Worm (Caenorhabditis elegans) whole organism, mixed stage, embryonic: ENCODE measurements around the gene rilp-1.

Experiments used
- elt-1 ChIP-seq: sonication (generic microtip); optimal IDR thresholded peaks from 2 replicates; lab custom pipeline; 2017; ENCODE audit warnings: missing genetic modification characterization, mild to moderate bottlenecking, missing compliant biosample characterization, antibody characterized with exemption, moderate library complexity, borderline replicate concordance; ENCODE audit not compliant: insufficient read depth
- elt-3 ChIP-seq: fragments of 150-350 bp; optimal IDR thresholded peaks from 2 replicates; lab custom pipeline; 2014; ENCODE audit warnings: missing biosample characterization, missing genetic modification characterization
- lsy-2 ChIP-seq: fragments of 150-350 bp; optimal IDR thresholded peaks from 2 replicates; lab custom pipeline; 2014; ENCODE audit warnings: missing biosample characterization, missing genetic modification characterization
- mep-1 ChIP-seq: fragments of 150-350 bp; optimal IDR thresholded peaks from 2 replicates; lab custom pipeline; 2017; ENCODE audit warnings: missing biosample characterization, missing genetic modification reagents, missing genetic modification characterization, inconsistent platforms
- nhr-237 ChIP-seq: fragments of 150-350 bp; optimal IDR thresholded peaks from 2 replicates; lab custom pipeline; 2014; ENCODE audit warnings: missing biosample characterization, missing genetic modification characterization
- unc-39 ChIP-seq: fragments of 150-350 bp; optimal IDR thresholded peaks from 2 replicates; lab custom pipeline; 2014; ENCODE audit warnings: missing biosample characterization, missing genetic modification characterization
- ztf-11 ChIP-seq: fragments of 150-350 bp; optimal IDR thresholded peaks from 2 replicates; lab custom pipeline; 2014; ENCODE audit warnings: missing biosample characterization, missing genetic modification characterization

- no peak for TF ChIP-seq mep-1 (tag; lab: Kevin White, UChicago)
- no peak for TF ChIP-seq elt-1
- no peak for TF ChIP-seq ztf-11 (tag; lab: Kevin White, UChicago)
- TF ChIP-seq nhr-237 (tag; lab: Kevin White, UChicago), result no peak
- TF ChIP-seq lsy-2 (tag; lab: Kevin White, UChicago), result no peak
- no peak for TF ChIP-seq elt-3
- TF ChIP-seq unc-39 (tag; lab: Kevin White, UChicago), result no peak
Observed at ce11 chrIII:3657479-3657878, 21.5 kb downstream of the rilp-1 start, which contains the start of gene C46F11.5.
